Worm (Caenorhabditis elegans) whole organism, L3 larva: ENCODE data around the gene R11D1.13.

Experiments used
- R02D3.7 ChIP-seq: fragments of 150-350 bp; optimal IDR thresholded peaks from 2 replicates; lab custom pipeline; 2014; ENCODE audit warnings: missing biosample characterization, missing genetic modification characterization
- ZK546.5 ChIP-seq: sonication (generic microtip); optimal IDR thresholded peaks from 2 replicates; lab custom pipeline; 2017; ENCODE audit warnings: missing biosample characterization, missing genetic modification characterization
- aly-2 ChIP-seq: fragments of 150-350 bp; optimal IDR thresholded peaks from 2 replicates; lab custom pipeline; 2014; ENCODE audit warnings: missing biosample characterization, missing genetic modification characterization
- ama-1 ChIP-seq: fragments of 150-350 bp; optimal IDR thresholded peaks from 2 replicates; lab custom pipeline; 2018
- ceh-16 ChIP-seq: sonication (generic microtip); optimal IDR thresholded peaks from 2 replicates; lab custom pipeline; 2017; ENCODE audit warnings: missing biosample characterization, missing genetic modification characterization
- ceh-28 ChIP-seq: fragments of 150-350 bp; optimal IDR thresholded peaks from 2 replicates; lab custom pipeline; 2014; ENCODE audit warnings: missing biosample characterization, missing genetic modification reagents, missing genetic modification characterization
- ceh-82 ChIP-seq: fragments of 150-350 bp; optimal IDR thresholded peaks from 2 replicates; lab custom pipeline; 2014; ENCODE audit warnings: missing biosample characterization, missing genetic modification characterization
- ceh-9 ChIP-seq: sonication (generic microtip); optimal IDR thresholded peaks from 2 replicates; lab custom pipeline; 2018; ENCODE audit warnings: missing biosample characterization, missing genetic modification characterization
- daf-12 ChIP-seq: fragments of 150-350 bp; optimal IDR thresholded peaks from 2 replicates; lab custom pipeline; 2014; ENCODE audit warnings: missing biosample characterization, missing genetic modification reagents, missing genetic modification characterization
- egl-27 ChIP-seq: sonication (generic microtip); optimal IDR thresholded peaks from 4 replicates; lab custom pipeline; 2017; ENCODE audit warnings: missing biosample characterization, missing genetic modification reagents, missing genetic modification characterization
- egl-5 ChIP-seq: fragments of 150-350 bp; optimal IDR thresholded peaks from 2 replicates; lab custom pipeline; 2017; ENCODE audit warnings: missing biosample characterization, missing genetic modification reagents, missing genetic modification characterization, inconsistent platforms
- elt-1 ChIP-seq: fragments of 150-350 bp; optimal IDR thresholded peaks from 2 replicates; lab custom pipeline; 2014; ENCODE audit warnings: missing biosample characterization, missing genetic modification characterization
- elt-2 ChIP-seq: sonication (generic microtip); optimal IDR thresholded peaks from 2 replicates; lab custom pipeline; 2016; ENCODE audit warnings: missing genetic modification reagents, mild to moderate bottlenecking, missing genetic modification characterization, missing compliant biosample characterization
- elt-3 ChIP-seq, 3 experiments: fragments of 150-350 bp in 1 of 3; sonication (generic microtip) in 2 of 3; optimal IDR thresholded peaks; 2 replicates in 2 of 3; 4 replicates in 1 of 3; lab custom pipeline; 2014 to 2017; ENCODE audit warnings: missing biosample characterization in 3 of 3, missing genetic modification characterization in 3 of 3
- fkh-10 ChIP-seq: sonication (generic microtip); optimal IDR thresholded peaks from 2 replicates; lab custom pipeline; 2017; ENCODE audit warnings: missing biosample characterization, missing genetic modification reagents, missing genetic modification characterization
- fkh-2 ChIP-seq: fragments of 150-350 bp; optimal IDR thresholded peaks from 2 replicates; lab custom pipeline; 2014; ENCODE audit warnings: missing biosample characterization, missing genetic modification reagents, missing genetic modification characterization
- fos-1 ChIP-seq: fragments of 150-350 bp; optimal IDR thresholded peaks from 2 replicates; lab custom pipeline; 2014; ENCODE audit warnings: missing biosample characterization, missing genetic modification characterization
- hmg-11 ChIP-seq: sonication (generic microtip); optimal IDR thresholded peaks from 2 replicates; lab custom pipeline; 2016; ENCODE audit warnings: missing genetic modification characterization, missing compliant biosample characterization
- jun-1 ChIP-seq: fragments of 150-350 bp; optimal IDR thresholded peaks from 2 replicates; lab custom pipeline; 2014; ENCODE audit warnings: missing biosample characterization, missing genetic modification reagents, missing genetic modification characterization
- lin-39 ChIP-seq: fragments of 150-350 bp; optimal IDR thresholded peaks from 2 replicates; lab custom pipeline; 2018; ENCODE audit warnings: missing biosample characterization, missing genetic modification reagents, missing genetic modification characterization
- lsy-12 ChIP-seq: sonication (generic microtip); optimal IDR thresholded peaks from 2 replicates; lab custom pipeline; 2016; ENCODE audit warnings: mild to moderate bottlenecking, missing genetic modification characterization, missing compliant biosample characterization
- mdl-1 ChIP-seq: fragments of 150-350 bp; optimal IDR thresholded peaks from 2 replicates; lab custom pipeline; 2014; ENCODE audit warnings: missing biosample characterization, missing genetic modification characterization
- mml-1 ChIP-seq: fragments of 150-350 bp; sonication (generic microtip); optimal IDR thresholded peaks from 3 replicates; lab custom pipeline; 2014; ENCODE audit warnings: missing biosample characterization, missing genetic modification characterization
- nhr-11 ChIP-seq: fragments of 150-350 bp; optimal IDR thresholded peaks from 2 replicates; lab custom pipeline; 2014; ENCODE audit warnings: missing biosample characterization, missing genetic modification characterization
- nhr-12 ChIP-seq: fragments of 150-350 bp; optimal IDR thresholded peaks from 2 replicates; lab custom pipeline; 2014; ENCODE audit warnings: missing biosample characterization, missing genetic modification characterization
- nhr-23 ChIP-seq: fragments of 150-350 bp; optimal IDR thresholded peaks from 2 replicates; lab custom pipeline; 2014; ENCODE audit warnings: missing biosample characterization, missing genetic modification reagents, missing genetic modification characterization
- nhr-237 ChIP-seq: fragments of 150-350 bp; optimal IDR thresholded peaks from 2 replicates; lab custom pipeline; 2014; ENCODE audit warnings: missing biosample characterization, missing genetic modification characterization
- nhr-25 ChIP-seq: sonication (generic microtip); optimal IDR thresholded peaks from 2 replicates; lab custom pipeline; 2017; ENCODE audit warnings: missing biosample characterization, missing genetic modification characterization
- nhr-28 ChIP-seq: fragments of 150-350 bp; optimal IDR thresholded peaks from 2 replicates; lab custom pipeline; 2014; ENCODE audit warnings: missing biosample characterization, missing genetic modification characterization
- nhr-43 ChIP-seq: sonication (generic microtip); optimal IDR thresholded peaks from 2 replicates; lab custom pipeline; 2016; ENCODE audit warnings: mild to moderate bottlenecking, missing genetic modification characterization, missing compliant biosample characterization; ENCODE audit not compliant: poor library complexity, severe bottlenecking
- nhr-67 ChIP-seq: fragments of 150-350 bp; optimal IDR thresholded peaks from 2 replicates; lab custom pipeline; 2014; ENCODE audit warnings: missing biosample characterization, missing genetic modification characterization
- nhr-76 ChIP-seq: fragments of 150-350 bp; sonication (generic microtip); optimal IDR thresholded peaks from 5 replicates; lab custom pipeline; 2014; ENCODE audit warnings: missing biosample characterization, missing genetic modification characterization
- nhr-77 ChIP-seq: fragments of 150-350 bp; optimal IDR thresholded peaks from 2 replicates; lab custom pipeline; 2014; ENCODE audit warnings: missing biosample characterization, missing genetic modification characterization
- pha-4 ChIP-seq: fragments of 150-350 bp; optimal IDR thresholded peaks from 2 replicates; lab custom pipeline; 2014; ENCODE audit warnings: missing biosample characterization, missing genetic modification reagents, missing genetic modification characterization
- pqm-1 ChIP-seq: fragments of 150-350 bp; optimal IDR thresholded peaks from 2 replicates; lab custom pipeline; 2017; ENCODE audit warnings: missing biosample characterization, missing genetic modification characterization, inconsistent platforms
- sea-2 ChIP-seq: fragments of 150-350 bp; sonication (generic microtip); optimal IDR thresholded peaks from 4 replicates; lab custom pipeline; 2014; ENCODE audit warnings: missing biosample characterization, missing genetic modification reagents, missing genetic modification characterization
- skn-1 ChIP-seq: fragments of 150-350 bp; optimal IDR thresholded peaks from 2 replicates; lab custom pipeline; 2014; ENCODE audit warnings: missing biosample characterization, missing genetic modification characterization
- snpc-4 ChIP-seq: fragments of 150-350 bp; optimal IDR thresholded peaks from 2 replicates; lab custom pipeline; 2014; ENCODE audit warnings: missing biosample characterization, missing genetic modification characterization
- tbx-2 ChIP-seq: sonication (generic microtip); optimal IDR thresholded peaks from 2 replicates; lab custom pipeline; 2016; ENCODE audit warnings: mild to moderate bottlenecking, missing genetic modification characterization, missing compliant biosample characterization
- unc-39 ChIP-seq: sonication (generic microtip); optimal IDR thresholded peaks from 4 replicates; lab custom pipeline; 2017; ENCODE audit warnings: missing biosample characterization, missing genetic modification characterization
- unc-62 ChIP-seq: fragments of 150-350 bp; sonication (generic microtip); optimal IDR thresholded peaks from 4 replicates; lab custom pipeline; 2014; ENCODE audit warnings: missing biosample characterization, missing genetic modification reagents, missing genetic modification characterization
- zag-1 ChIP-seq: fragments of 150-350 bp; optimal IDR thresholded peaks from 2 replicates; lab custom pipeline; 2014; ENCODE audit warnings: missing biosample characterization, missing genetic modification characterization
- ztf-11 ChIP-seq: fragments of 150-350 bp; optimal IDR thresholded peaks from 2 replicates; lab custom pipeline; 2014; ENCODE audit warnings: missing biosample characterization, missing genetic modification characterization
- ztf-4 ChIP-seq: fragments of 150-350 bp; optimal IDR thresholded peaks from 2 replicates; lab custom pipeline; 2014; ENCODE audit warnings: missing biosample characterization, missing genetic modification characterization

Gene R11D1.13

DNA sequence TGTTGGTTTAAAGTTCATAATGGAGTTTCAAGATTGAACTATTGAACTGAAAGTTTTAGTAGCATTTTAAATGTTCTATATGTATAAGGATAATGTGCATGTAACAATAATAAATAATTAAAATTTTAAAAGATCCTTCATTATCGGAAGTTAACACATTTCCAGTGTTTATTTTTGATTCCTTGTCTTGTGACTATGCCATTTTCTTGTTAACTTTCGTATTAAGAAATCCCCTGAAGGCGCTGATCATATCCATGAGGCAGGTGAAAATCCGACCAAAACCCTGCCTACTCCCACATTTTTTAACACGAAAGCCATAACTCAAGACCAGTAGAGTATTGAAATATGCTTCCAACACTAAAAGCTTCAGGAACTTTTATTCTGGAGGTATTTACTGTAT lies 7.2 kb upstream of the R11D1.13 start, which contains the start of gene R11D1.7:
Gene R11D1.7, plus strand, starts transcription at position 301 of the 400 bp plus-strand sequence.
- TF ChIP-seq pha-4 (tag; lab: Kevin White, UChicago) (no peak), zag-1 (tag; lab: Kevin White, UChicago) (no peak), nhr-12 (tag; lab: Kevin White, UChicago) (no peak), hmg-11 (tag; lab: Kevin White, UChicago) (no peak), unc-39 (tag; lab: Kevin White, UChicago) (no peak), nhr-237 (no peak), ceh-28 (no peak), pqm-1 (tag; lab: Kevin White, UChicago) (no peak), sea-2 (GFP tag; lab: Kevin White, UChicago) (no peak), jun-1 (tag; lab: Kevin White, UChicago) (no peak), fos-1 (tag; lab: Kevin White, UChicago) (no peak), ama-1 (no peak), ZK546.5 (tag; lab: Kevin White, UChicago) (no peak), snpc-4 (tag; lab: Kevin White, UChicago) (no peak), mdl-1 (tag; lab: Kevin White, UChicago) (no peak), unc-62 (no peak), ztf-11 (tag; lab: Kevin White, UChicago) (no peak), nhr-67 (no peak), nhr-25 (tag; lab: Kevin White, UChicago) (no peak), lin-39 (tag; lab: Kevin White, UChicago) (no peak)

DNA sequence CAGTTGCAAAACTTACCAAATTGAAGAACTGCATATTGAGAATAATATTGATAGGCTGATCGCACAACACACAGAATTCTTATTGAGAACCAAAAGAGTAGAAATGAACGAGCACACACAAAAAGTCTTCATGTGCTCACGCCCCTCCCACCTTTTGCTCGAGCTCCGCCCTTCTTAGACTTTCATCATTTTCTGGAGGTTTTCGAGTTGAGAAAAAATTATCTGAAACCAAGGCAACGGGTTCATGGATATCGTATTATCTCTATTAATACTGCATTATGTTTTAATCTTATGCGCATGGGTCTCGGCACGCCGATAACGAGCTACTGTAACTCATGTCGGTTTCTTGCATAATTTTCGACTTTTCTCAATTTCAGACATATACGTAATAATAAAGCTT lies 1.1 kb upstream of the R11D1.13 start, which contains the start of gene R11D1.12:
Gene R11D1.12, minus strand, starts transcription at position 101 of the 400 bp plus-strand sequence.
- TF ChIP-seq nhr-25 (tag; lab: Kevin White, UChicago) (no peak), tbx-2 (tag; lab: Kevin White, UChicago) (no peak), fkh-2 (tag; lab: Kevin White, UChicago) (no peak), lsy-12 (no peak), ceh-16 (no peak), jun-1 (tag; lab: Kevin White, UChicago) (no peak), egl-5 (tag; lab: Kevin White, UChicago) (no peak), R02D3.7 (no peak), egl-27 (tag; lab: Kevin White, UChicago) (no peak), ZK546.5 (tag; lab: Kevin White, UChicago) (no peak), nhr-23 (tag; lab: Kevin White, UChicago) (no peak), snpc-4 (tag; lab: Kevin White, UChicago) (no peak), ceh-9 (tag; lab: Kevin White, UChicago) (no peak), ceh-82 (tag; lab: Kevin White, UChicago) (no peak), nhr-12 (tag; lab: Kevin White, UChicago) (no peak), ztf-4 (no peak), fos-1 (tag; lab: Kevin White, UChicago) (no peak), nhr-237 (no peak), aly-2 (tag; lab: Kevin White, UChicago) (no peak), nhr-28 (tag; lab: Kevin White, UChicago) (no peak)

DNA sequence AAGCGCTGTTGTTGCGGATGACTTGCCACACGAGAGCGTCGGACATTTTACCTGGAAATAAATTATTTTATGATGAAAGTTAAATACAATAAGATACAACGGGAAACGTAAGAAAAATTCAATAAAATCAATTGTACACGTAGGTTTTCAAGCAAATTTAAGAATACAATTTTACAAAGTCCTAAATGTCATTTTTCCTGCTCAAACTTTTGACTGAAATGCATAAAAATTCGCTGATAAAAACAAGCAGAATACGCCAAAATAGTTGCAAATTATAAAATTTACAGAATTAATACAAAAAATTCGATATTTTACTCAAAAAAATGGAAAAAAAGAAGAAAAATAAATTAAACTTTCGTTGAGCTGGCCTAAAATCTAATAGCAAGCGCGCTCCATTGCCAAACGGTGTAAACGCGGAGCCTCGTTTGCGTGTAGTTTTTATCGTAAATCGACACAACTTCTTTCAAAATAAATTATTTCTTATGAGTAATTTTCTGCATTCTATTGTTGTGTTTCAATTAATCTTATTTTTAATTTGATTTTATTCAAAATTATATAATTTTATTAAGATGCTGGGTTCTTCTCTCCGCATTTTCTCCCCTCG lies 1.2 kb downstream of the R11D1.13 start, which contains the start of the genes rpl-28 and mrpl-49:
Gene rpl-28, minus strand, starts transcription at position 51 of the 604 bp plus-strand sequence.
Gene mrpl-49, plus strand, starts transcription at position 570 of the 604 bp plus-strand sequence.
- TF ChIP-seq egl-5 (tag; lab: Kevin White, UChicago) (peak; percentile 95), lsy-12 (peak; percentile 30), nhr-25 (tag; lab: Kevin White, UChicago) (peak; percentile 90), unc-62 (no peak), nhr-76 (tag; lab: Kevin White, UChicago) (no peak), ceh-82 (tag; lab: Kevin White, UChicago) (no peak), pha-4 (tag; lab: Kevin White, UChicago) (peak; percentile 98), mml-1 (tag; lab: Kevin White, UChicago) (no peak), lin-39 (tag; lab: Kevin White, UChicago) (peak; percentile 79), aly-2 (tag; lab: Kevin White, UChicago) (no peak), hmg-11 (tag; lab: Kevin White, UChicago) (peak; percentile 40), daf-12 (no peak), mdl-1 (tag; lab: Kevin White, UChicago) (no peak), R02D3.7 (peak; percentile 95), ZK546.5 (tag; lab: Kevin White, UChicago) (no peak), ceh-9 (tag; lab: Kevin White, UChicago) (no peak), nhr-12 (tag; lab: Kevin White, UChicago) (no peak), nhr-237 (no peak), sea-2 (GFP tag; lab: Kevin White, UChicago) (no peak), ceh-28 (no peak), snpc-4 (tag; lab: Kevin White, UChicago) (peak; percentile 91), skn-1 (tag; lab: Kevin White, UChicago) (peak; percentile 42), elt-1 (tag; lab: Kevin White, UChicago) (no peak), zag-1 (tag; lab: Kevin White, UChicago) (no peak), fkh-10 (GFP tag; lab: Kevin White, UChicago) (peak; percentile 49), nhr-11 (tag; lab: Kevin White, UChicago) (peak; percentile 48), pqm-1 (tag; lab: Kevin White, UChicago) (peak; percentile 68), nhr-67 (no peak), ztf-4 (no peak), nhr-23 (tag; lab: Kevin White, UChicago) (peak; percentile 93), nhr-43 (tag; lab: Kevin White, UChicago) (peak; percentile 24), unc-39 (tag; lab: Kevin White, UChicago) (no peak), ceh-16 (no peak), fkh-2 (tag; lab: Kevin White, UChicago) (no peak), elt-2 (tag; lab: Kevin White, UChicago) (peak; percentile 72), elt-3 (tag; optimal IDR thresholded peaks at IDR 0.05; lab: Kevin White, UChicago) (no peak), nhr-77 (no peak)
